Worm (Caenorhabditis elegans): Measurements from ENCODE around the gene nhr-11.

DNA sequence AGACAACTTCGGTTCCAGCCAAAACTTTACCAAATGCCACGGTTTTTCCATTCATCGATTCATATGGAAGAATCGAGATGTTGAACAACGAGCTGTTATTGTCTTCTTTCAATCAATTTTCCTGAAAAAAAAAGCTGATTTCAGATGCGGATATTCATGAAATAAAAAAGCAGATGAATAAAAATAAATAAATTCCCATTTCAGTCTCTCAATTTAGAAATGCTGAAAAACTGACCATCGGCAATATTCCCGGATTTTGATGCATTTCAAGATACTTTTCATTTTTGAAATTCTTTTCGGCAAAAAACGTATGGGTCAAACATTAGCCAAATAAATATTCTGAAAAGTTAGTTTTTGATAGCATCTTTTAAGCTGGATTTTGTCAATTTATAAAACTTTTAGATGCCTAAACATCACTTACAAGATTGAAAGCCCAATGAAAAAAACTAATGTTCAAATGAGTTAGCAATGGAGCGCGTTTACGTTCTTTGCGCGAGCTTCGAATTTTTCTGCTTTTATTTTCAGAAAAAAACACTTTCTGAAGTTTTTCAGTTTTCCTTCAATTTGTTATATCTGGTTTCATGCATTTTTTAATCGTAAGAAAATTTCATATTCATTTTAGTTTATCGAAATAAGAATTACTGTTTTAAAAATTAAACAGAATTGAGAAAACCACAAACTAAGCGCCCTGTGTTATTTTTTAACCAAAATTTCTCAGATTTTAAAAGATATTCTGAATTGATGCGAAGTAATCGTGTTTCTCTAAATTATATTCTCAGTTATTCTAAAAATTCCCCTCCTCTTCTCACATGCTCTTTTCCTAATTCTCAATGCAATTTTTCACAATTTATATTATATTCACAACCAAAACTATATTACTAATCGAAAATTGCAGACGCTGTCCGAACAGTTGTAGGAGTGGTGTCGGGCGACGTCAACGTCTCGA is 34.5 kb downstream of the nhr-11 start, which contains the start of the genes C01F6.14 and fem-3:
- TF ChIP-seq flt-1 (GFP tag; IDR thresholded peaks at IDR 0.05) = no peak
- no peak for TF ChIP-seq med-1 (GFP tag; optimal IDR thresholded peaks at IDR 0.05; ENCODE audit: insufficient read depth)
- TF ChIP-seq cog-1 (tag; optimal IDR thresholded peaks at IDR 0.05) = no peak
- no peak for TF ChIP-seq T22C8.4 (GFP tag; IDR thresholded peaks at IDR 0.05)
